Worm (Caenorhabditis elegans): ENCODE data around the gene dmsr-10.

DNA sequence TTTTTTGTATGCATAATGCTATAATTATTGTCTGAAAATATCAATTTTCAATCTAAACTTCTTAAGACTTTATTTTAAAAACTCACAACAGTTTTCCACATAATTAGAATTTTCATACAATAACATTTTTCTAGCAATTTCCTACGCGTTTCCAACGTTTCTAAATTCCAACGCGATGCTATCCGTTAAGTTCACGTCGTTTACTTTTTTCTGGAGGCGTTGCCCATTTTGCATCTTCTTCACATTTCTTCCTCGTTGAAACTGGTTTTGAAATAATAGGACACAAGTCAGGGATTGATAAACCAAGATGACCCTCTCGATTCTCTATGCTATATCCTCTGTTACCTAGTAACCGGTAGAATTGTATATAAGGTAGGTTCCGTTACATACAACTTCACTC is 33.5 kb upstream of the dmsr-10 start, which contains the start of the genes T15B7.14 and col-143:
- TF ChIP-seq ama-1 (optimal IDR thresholded peaks at IDR 0.05) (no peak), nhr-77 (tag; optimal IDR thresholded peaks at IDR 0.05) (no peak), peb-1 (tag; optimal IDR thresholded peaks at IDR 0.05) (no peak), nhr-237 (tag; optimal IDR thresholded peaks at IDR 0.05) (no peak), mdl-1 (tag; optimal IDR thresholded peaks at IDR 0.05) (no peak), fos-1 (tag; optimal IDR thresholded peaks at IDR 0.05) (no peak), unc-62 (GFP tag; optimal IDR thresholded peaks at IDR 0.05) (no peak), aly-2 (tag; optimal IDR thresholded peaks at IDR 0.05) (no peak), skn-1 (tag; optimal IDR thresholded peaks at IDR 0.05) (no peak), dmd-4 (tag; optimal IDR thresholded peaks at IDR 0.05) (no peak), ztf-4 (tag; optimal IDR thresholded peaks at IDR 0.05) (no peak), nhr-6 (tag; optimal IDR thresholded peaks at IDR 0.05) (no peak), snpc-4 (tag; optimal IDR thresholded peaks at IDR 0.05) (no peak)
